Worm (Caenorhabditis elegans) whole organism, L2 larva: ENCODE results near the gene F21D9.4.

ENCODE experiments used
- F13H6.1 ChIP-seq: sonication (generic microtip); optimal IDR thresholded peaks from 2 replicates; lab custom pipeline; 2016; ENCODE audit warnings: missing genetic modification characterization, missing compliant biosample characterization
- ZK546.5 ChIP-seq: sonication (generic microtip); optimal IDR thresholded peaks from 2 replicates; lab custom pipeline; 2017; ENCODE audit warnings: missing biosample characterization, missing genetic modification characterization
- ama-1 ChIP-seq: fragments of 150-350 bp; optimal IDR thresholded peaks from 2 replicates; lab custom pipeline; 2018; ENCODE audit warnings: inconsistent platforms
- blmp-1 ChIP-seq: sonication (generic microtip); optimal IDR thresholded peaks from 2 replicates; lab custom pipeline; 2017; ENCODE audit warnings: missing genetic modification characterization, mild to moderate bottlenecking, missing compliant biosample characterization, antibody characterized with exemption, moderate library complexity; ENCODE audit not compliant: insufficient read depth
- ceh-82 ChIP-seq: fragments of 150-350 bp; optimal IDR thresholded peaks from 2 replicates; lab custom pipeline; 2014; ENCODE audit warnings: missing biosample characterization, missing genetic modification characterization
- elt-1 ChIP-seq: fragments of 150-350 bp; optimal IDR thresholded peaks from 2 replicates; lab custom pipeline; 2014; ENCODE audit warnings: missing biosample characterization, missing genetic modification characterization
- elt-3 ChIP-seq: sonication (generic microtip); optimal IDR thresholded peaks from 2 replicates; lab custom pipeline; 2017; ENCODE audit warnings: missing biosample characterization, missing genetic modification characterization
- gmeb-1 ChIP-seq: fragments of 150-350 bp; optimal IDR thresholded peaks from 2 replicates; lab custom pipeline; 2014; ENCODE audit warnings: missing biosample characterization, missing genetic modification characterization
- lin-11 ChIP-seq: fragments of 150-350 bp; sonication (generic microtip); optimal IDR thresholded peaks from 2 replicates; lab custom pipeline; 2014; ENCODE audit warnings: missing biosample characterization, missing genetic modification characterization, inconsistent platforms, mixed read lengths
- lin-39 ChIP-seq: fragments of 150-350 bp; optimal IDR thresholded peaks from 2 replicates; lab custom pipeline; 2014; ENCODE audit warnings: missing biosample characterization, missing genetic modification reagents, missing genetic modification characterization
- mbf-1 ChIP-seq: sonication (generic microtip); optimal IDR thresholded peaks from 2 replicates; lab custom pipeline; 2017; ENCODE audit warnings: missing biosample characterization, missing genetic modification characterization
- mdl-1 ChIP-seq, 2 experiments: fragments of 150-350 bp in 1 of 2; sonication (generic microtip) in 1 of 2; optimal IDR thresholded peaks; 2 replicates each; lab custom pipeline; 2017; ENCODE audit warnings: missing biosample characterization in 2 of 2, missing genetic modification characterization in 2 of 2
- nhr-11 ChIP-seq: fragments of 150-350 bp; optimal IDR thresholded peaks from 2 replicates; lab custom pipeline; 2014; ENCODE audit warnings: missing biosample characterization, missing genetic modification characterization
- nhr-12 ChIP-seq: fragments of 150-350 bp; optimal IDR thresholded peaks from 2 replicates; lab custom pipeline; 2014; ENCODE audit warnings: missing biosample characterization, missing genetic modification characterization
- nhr-129 ChIP-seq: fragments of 150-350 bp; optimal IDR thresholded peaks from 2 replicates; lab custom pipeline; 2014; ENCODE audit warnings: missing biosample characterization, missing genetic modification characterization
- nhr-23 ChIP-seq: fragments of 150-350 bp; optimal IDR thresholded peaks from 2 replicates; lab custom pipeline; 2014; ENCODE audit warnings: missing biosample characterization, missing genetic modification reagents, missing genetic modification characterization
- nhr-237 ChIP-seq: fragments of 150-350 bp; optimal IDR thresholded peaks from 2 replicates; lab custom pipeline; 2014; ENCODE audit warnings: missing biosample characterization, missing genetic modification characterization
- nhr-25 ChIP-seq: fragments of 150-350 bp; sonication (generic microtip); optimal IDR thresholded peaks from 3 replicates; lab custom pipeline; 2014; ENCODE audit warnings: missing biosample characterization, missing genetic modification characterization
- nhr-6 ChIP-seq: fragments of 150-350 bp; optimal IDR thresholded peaks from 2 replicates; lab custom pipeline; 2014; ENCODE audit warnings: missing biosample characterization, missing genetic modification characterization
- nhr-77 ChIP-seq: fragments of 150-350 bp; optimal IDR thresholded peaks from 2 replicates; lab custom pipeline; 2014; ENCODE audit warnings: missing biosample characterization, missing genetic modification characterization
- peb-1 ChIP-seq: fragments of 150-350 bp; optimal IDR thresholded peaks from 2 replicates; lab custom pipeline; 2014; ENCODE audit warnings: missing biosample characterization, missing genetic modification characterization
- sem-4 ChIP-seq: fragments of 150-350 bp; optimal IDR thresholded peaks from 2 replicates; lab custom pipeline; 2014; ENCODE audit warnings: missing biosample characterization, missing genetic modification reagents, missing genetic modification characterization
- sma-3 ChIP-seq: sonication (generic microtip); optimal IDR thresholded peaks from 2 replicates; lab custom pipeline; 2016; ENCODE audit warnings: missing genetic modification reagents, missing genetic modification characterization, missing compliant biosample characterization
- sma-9 ChIP-seq, 2 experiments: fragments of 150-350 bp in 1 of 2; sonication (generic microtip) in 1 of 2; optimal IDR thresholded peaks; 2 replicates each; lab custom pipeline; 2014 to 2016; ENCODE audit warnings: missing genetic modification characterization in 2 of 2, mild to moderate bottlenecking in 1 of 2, missing biosample characterization in 1 of 2, missing compliant biosample characterization in 1 of 2, missing genetic modification reagents in 1 of 2, moderate library complexity in 1 of 2
- unc-39 ChIP-seq: fragments of 150-350 bp; optimal IDR thresholded peaks from 2 replicates; lab custom pipeline; 2014; ENCODE audit warnings: missing biosample characterization, missing genetic modification characterization
- unc-55 ChIP-seq: fragments of 150-350 bp; sonication (generic microtip); optimal IDR thresholded peaks from 3 replicates; lab custom pipeline; 2014; ENCODE audit warnings: missing biosample characterization, missing genetic modification reagents, missing genetic modification characterization
- unc-62 ChIP-seq: fragments of 150-350 bp; optimal IDR thresholded peaks from 2 replicates; lab custom pipeline; 2014; ENCODE audit warnings: missing biosample characterization, missing genetic modification reagents, missing genetic modification characterization
- zag-1 ChIP-seq: fragments of 150-350 bp; optimal IDR thresholded peaks from 2 replicates; lab custom pipeline; 2014; ENCODE audit warnings: missing biosample characterization, missing genetic modification characterization
- ztf-1 ChIP-seq: fragments of 200-800 bp; sonication (Bioruptor generic); conservative IDR thresholded peaks from 2 replicates; pipeline ENCODE4 v1.3.6; 2022; ENCODE audit warnings: missing genetic modification characterization, missing compliant biosample characterization
- ztf-11 ChIP-seq: sonication (generic microtip); optimal IDR thresholded peaks from 2 replicates; lab custom pipeline; 2017; ENCODE audit warnings: missing biosample characterization, missing genetic modification characterization
- ztf-4 ChIP-seq: fragments of 150-350 bp; optimal IDR thresholded peaks from 2 replicates; lab custom pipeline; 2014; ENCODE audit warnings: missing biosample characterization, missing genetic modification characterization

The F21D9.4 gene

ce11 chrV:19285921-19286320 lies 32.3 kb downstream of the F21D9.4 start:
- TF ChIP-seq unc-62 (GFP tag; lab: Kevin White, UChicago) (no peak), nhr-11 (tag; lab: Kevin White, UChicago) (no peak), zag-1 (tag; lab: Kevin White, UChicago) (no peak), sma-3 (GFP tag; lab: Kevin White, UChicago) (no peak), ztf-1 (GFP tag; lab: Robert Waterston, UW) (no peak)
- TF ChIP-seq, all 48 proteins: peak for 0

- TF ChIP-seq sma-3 (GFP tag; lab: Kevin White, UChicago), result no peak
- TF ChIP-seq elt-1, result no peak
- TF ChIP-seq elt-3 (tag; lab: Kevin White, UChicago), result no peak
- no peak for TF ChIP-seq sma-9 (GFP tag; optimal IDR thresholded peaks at IDR 0.05; lab: Kevin White, UChicago)
- no peak for TF ChIP-seq sma-9 (tag; optimal IDR thresholded peaks at IDR 0.05; lab: Kevin White, UChicago)
- no peak for TF ChIP-seq F13H6.1 (tag; lab: Kevin White, UChicago)
- TF ChIP-seq sem-4 (tag; lab: Kevin White, UChicago), result no peak
- TF ChIP-seq nhr-11 (tag; lab: Kevin White, UChicago), result no peak
- no peak for TF ChIP-seq nhr-12 (tag; lab: Kevin White, UChicago)
- no peak for TF ChIP-seq ZK546.5 (tag; lab: Kevin White, UChicago)
- TF ChIP-seq ceh-82 (tag; lab: Kevin White, UChicago), result no peak
- TF ChIP-seq ztf-4 (tag; lab: Kevin White, UChicago), result no peak
- no peak for TF ChIP-seq unc-55 (GFP tag; lab: Kevin White, UChicago)
- no peak for TF ChIP-seq zag-1 (tag; lab: Kevin White, UChicago)
- no peak for TF ChIP-seq gmeb-1 (tag; lab: Kevin White, UChicago)
Observed at ce11 chrV:19288073-19288805, 34.6 kb downstream of the F21D9.4 start, which contains the start of the genes F55C9.3 and fbxb-57. TSS of gene F55C9.3 (minus strand) at chrV:19288173. TSS of gene fbxb-57 (plus strand) at chrV:19288755.

- no peak for TF ChIP-seq nhr-237 (tag; lab: Kevin White, UChicago)
- TF ChIP-seq nhr-6 (tag; lab: Kevin White, UChicago), result no peak
- TF ChIP-seq nhr-25 (tag; lab: Kevin White, UChicago), result no peak
- TF ChIP-seq F13H6.1 (tag; lab: Kevin White, UChicago), result no peak
- no peak for TF ChIP-seq nhr-12 (tag; lab: Kevin White, UChicago)
Observed at ce11 chrV:19293025-19293424, 39.4 kb downstream of the F21D9.4 start, which contains the start of gene F55C9.5. TSS of gene F55C9.5 (minus strand) at chrV:19293125.

- TF ChIP-seq mdl-1 (tag; optimal IDR thresholded peaks at IDR 0.05; lab: Kevin White, UChicago) (no peak), nhr-129 (tag; lab: Kevin White, UChicago) (no peak), lin-11 (tag; lab: Kevin White, UChicago) (no peak), zag-1 (tag; lab: Kevin White, UChicago) (no peak), nhr-12 (tag; lab: Kevin White, UChicago) (no peak), ama-1 (lab: Kevin White, UChicago) (no peak), nhr-237 (tag; lab: Kevin White, UChicago) (no peak), nhr-23 (no peak), mbf-1 (no peak), ztf-4 (tag; lab: Kevin White, UChicago) (no peak), nhr-77 (tag; lab: Kevin White, UChicago) (no peak), unc-39 (tag; lab: Kevin White, UChicago) (no peak), peb-1 (tag; lab: Kevin White, UChicago) (no peak)
Observed at ce11 chrV:19296723-19297122, 43.1 kb downstream of the F21D9.4 start, which contains the start of gene F55C9.6. TSS of gene F55C9.6 (minus strand) at chrV:19296823.

- TF ChIP-seq blmp-1 (no peak), nhr-25 (tag; lab: Kevin White, UChicago) (no peak), lin-39 (no peak), ztf-11 (no peak)
Observed at ce11 chrV:19297510-19297909, 43.9 kb downstream of the F21D9.4 start, which contains the start of gene fbxb-60. TSS of gene fbxb-60 (plus strand) at chrV:19297810.
